Fruit fly (Drosophila melanogaster): ENCODE results near the gene CG14453.

dm6 chr3L:22647627-22648026, 46.3 kb upstream of the CG14453 start, which contains the start of gene CG33769:
- TF ChIP-seq CG7045 (GFP tag; optimal IDR thresholded peaks at IDR 0.05): no peak
- TF ChIP-seq CG1620 (GFP tag; optimal IDR thresholded peaks at IDR 0.05): no peak
- no peak for TF ChIP-seq toe (GFP tag; optimal IDR thresholded peaks at IDR 0.05)
- TF ChIP-seq CG33017 (tag; optimal IDR thresholded peaks at IDR 0.05): no peak
- TF ChIP-seq tj (GFP tag; optimal IDR thresholded peaks at IDR 0.05): no peak

All from whole organism, adult.